Worm (Caenorhabditis elegans) whole organism, L4/young adult: ENCODE data around the gene dpy-19.

Source experiments
- W03F9.2 ChIP-seq: fragments of 150-350 bp; optimal IDR thresholded peaks from 2 replicates; lab custom pipeline; 2014; ENCODE audit warnings: missing biosample characterization, missing genetic modification characterization
- dao-5 ChIP-seq: sonication (generic microtip); optimal IDR thresholded peaks from 2 replicates; lab custom pipeline; 2016; ENCODE audit warnings: missing genotype, missing genetic modification characterization, moderate library complexity, missing compliant biosample characterization

ce11 chrIII:8658367-8658761 lies 8.9 kb downstream of the dpy-19 start:
- TF ChIP-seq dao-5 (tag; lab: Kevin White, UChicago) = no peak
- TF ChIP-seq W03F9.2 = peak; percentile 91
